Worm (Caenorhabditis elegans) whole organism, L2 larva: ENCODE measurements around the gene B0310.2.

Source experiments
- C34F6.9 ChIP-seq: fragments of 150-350 bp; optimal IDR thresholded peaks from 2 replicates; lab custom pipeline; 2014; ENCODE audit warnings: missing biosample characterization, missing genetic modification characterization
- F13H6.1 ChIP-seq: sonication (generic microtip); optimal IDR thresholded peaks from 2 replicates; lab custom pipeline; 2016; ENCODE audit warnings: missing genetic modification characterization, missing compliant biosample characterization
- R02D3.7 ChIP-seq: fragments of 150-350 bp; optimal IDR thresholded peaks from 2 replicates; lab custom pipeline; 2014; ENCODE audit warnings: missing biosample characterization, missing genetic modification characterization
- Y55F3AM.14 ChIP-seq: fragments of 200-800 bp; sonication (Bioruptor generic); optimal IDR thresholded peaks from 2 replicates; lab custom pipeline; 2018; ENCODE audit warnings: mild to moderate bottlenecking, missing genetic modification characterization, missing compliant biosample characterization
- ama-1 ChIP-seq: fragments of 150-350 bp; optimal IDR thresholded peaks from 2 replicates; lab custom pipeline; 2018; ENCODE audit warnings: inconsistent platforms
- blmp-1 ChIP-seq: sonication (generic microtip); optimal IDR thresholded peaks from 2 replicates; lab custom pipeline; 2017; ENCODE audit warnings: missing genetic modification characterization, mild to moderate bottlenecking, missing compliant biosample characterization, antibody characterized with exemption, moderate library complexity; ENCODE audit not compliant: insufficient read depth
- crh-2 ChIP-seq: sonication (generic microtip); optimal IDR thresholded peaks from 2 replicates; lab custom pipeline; 2017; ENCODE audit warnings: missing biosample characterization, missing genetic modification characterization
- egl-27 ChIP-seq: sonication (generic microtip); optimal IDR thresholded peaks from 3 replicates; lab custom pipeline; 2017; ENCODE audit warnings: missing biosample characterization, missing genetic modification reagents, missing genetic modification characterization
- fos-1 ChIP-seq: fragments of 150-350 bp; optimal IDR thresholded peaks from 2 replicates; lab custom pipeline; 2014; ENCODE audit warnings: missing biosample characterization, missing genetic modification characterization
- gmeb-1 ChIP-seq: fragments of 150-350 bp; optimal IDR thresholded peaks from 2 replicates; lab custom pipeline; 2014; ENCODE audit warnings: missing biosample characterization, missing genetic modification characterization
- lsy-2 ChIP-seq, 2 experiments: fragments of 150-350 bp in 1 of 2; sonication (generic microtip) in 1 of 2; optimal IDR thresholded peaks; 2 replicates each; lab custom pipeline; 2014 to 2017; ENCODE audit warnings: missing biosample characterization in 2 of 2, missing genetic modification characterization in 2 of 2
- mbf-1 ChIP-seq: sonication (generic microtip); optimal IDR thresholded peaks from 2 replicates; lab custom pipeline; 2017; ENCODE audit warnings: missing biosample characterization, missing genetic modification characterization
- mdl-1 ChIP-seq, 2 experiments: fragments of 150-350 bp in 1 of 2; sonication (generic microtip) in 1 of 2; optimal IDR thresholded peaks; 2 replicates each; lab custom pipeline; 2017; ENCODE audit warnings: missing biosample characterization in 2 of 2, missing genetic modification characterization in 2 of 2
- nhr-10 ChIP-seq: sonication (generic microtip); optimal IDR thresholded peaks from 2 replicates; lab custom pipeline; 2017; ENCODE audit warnings: missing biosample characterization, missing genetic modification characterization
- nhr-11 ChIP-seq: fragments of 150-350 bp; optimal IDR thresholded peaks from 2 replicates; lab custom pipeline; 2014; ENCODE audit warnings: missing biosample characterization, missing genetic modification characterization
- nhr-12 ChIP-seq: fragments of 150-350 bp; optimal IDR thresholded peaks from 2 replicates; lab custom pipeline; 2014; ENCODE audit warnings: missing biosample characterization, missing genetic modification characterization
- nhr-129 ChIP-seq: fragments of 150-350 bp; optimal IDR thresholded peaks from 2 replicates; lab custom pipeline; 2014; ENCODE audit warnings: missing biosample characterization, missing genetic modification characterization
- nhr-23 ChIP-seq: fragments of 150-350 bp; optimal IDR thresholded peaks from 2 replicates; lab custom pipeline; 2014; ENCODE audit warnings: missing biosample characterization, missing genetic modification reagents, missing genetic modification characterization
- nhr-6 ChIP-seq: fragments of 150-350 bp; optimal IDR thresholded peaks from 2 replicates; lab custom pipeline; 2014; ENCODE audit warnings: missing biosample characterization, missing genetic modification characterization
- nhr-77 ChIP-seq: fragments of 150-350 bp; optimal IDR thresholded peaks from 2 replicates; lab custom pipeline; 2014; ENCODE audit warnings: missing biosample characterization, missing genetic modification characterization
- peb-1 ChIP-seq: fragments of 150-350 bp; optimal IDR thresholded peaks from 2 replicates; lab custom pipeline; 2014; ENCODE audit warnings: missing biosample characterization, missing genetic modification characterization
- sem-4 ChIP-seq: fragments of 150-350 bp; optimal IDR thresholded peaks from 2 replicates; lab custom pipeline; 2014; ENCODE audit warnings: missing biosample characterization, missing genetic modification reagents, missing genetic modification characterization
- skn-1 ChIP-seq: sonication (generic microtip); optimal IDR thresholded peaks from 2 replicates; lab custom pipeline; 2017; ENCODE audit warnings: missing biosample characterization, missing genetic modification characterization
- sma-3 ChIP-seq: sonication (generic microtip); optimal IDR thresholded peaks from 2 replicates; lab custom pipeline; 2016; ENCODE audit warnings: missing genetic modification reagents, missing genetic modification characterization, missing compliant biosample characterization
- sma-9 ChIP-seq, 2 experiments: fragments of 150-350 bp in 1 of 2; sonication (generic microtip) in 1 of 2; optimal IDR thresholded peaks; 2 replicates each; lab custom pipeline; 2014 to 2016; ENCODE audit warnings: missing genetic modification characterization in 2 of 2, mild to moderate bottlenecking in 1 of 2, missing biosample characterization in 1 of 2, missing compliant biosample characterization in 1 of 2, missing genetic modification reagents in 1 of 2, moderate library complexity in 1 of 2
- snpc-4 ChIP-seq: fragments of 150-350 bp; optimal IDR thresholded peaks from 2 replicates; lab custom pipeline; 2014; ENCODE audit warnings: missing biosample characterization, missing genetic modification characterization
- unc-39 ChIP-seq: fragments of 150-350 bp; optimal IDR thresholded peaks from 2 replicates; lab custom pipeline; 2014; ENCODE audit warnings: missing biosample characterization, missing genetic modification characterization
- unc-62 ChIP-seq: fragments of 150-350 bp; optimal IDR thresholded peaks from 2 replicates; lab custom pipeline; 2014; ENCODE audit warnings: missing biosample characterization, missing genetic modification reagents, missing genetic modification characterization

The B0310.2 gene

DNA sequence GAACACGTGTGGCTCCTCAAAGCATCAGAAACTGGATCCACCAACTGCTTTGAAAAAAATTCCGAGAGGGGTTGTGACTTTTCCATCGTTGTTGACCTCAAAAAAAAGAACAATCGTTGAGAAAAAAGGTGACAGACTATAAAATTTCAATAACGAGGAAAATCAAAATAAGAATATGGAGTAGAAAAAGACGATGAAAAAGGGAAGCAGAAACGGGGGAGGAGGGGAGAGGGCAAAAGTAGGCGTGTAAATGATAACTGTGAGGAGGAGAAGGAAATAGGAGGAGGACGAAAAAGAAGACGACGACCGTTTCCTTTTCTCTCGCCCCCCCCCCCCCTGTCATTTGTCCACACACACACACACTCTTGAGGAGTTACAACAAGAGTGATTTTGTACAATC is at the start of gene B0310.2:
TSS of gene B0310.2 (minus strand) at position 101 of the 400 bp plus-strand sequence.
- TF ChIP-seq mbf-1 (no peak), C34F6.9 (tag; lab: Kevin White, UChicago) (no peak), crh-2 (no peak), unc-62 (GFP tag; lab: Kevin White, UChicago) (no peak), unc-39 (tag; lab: Kevin White, UChicago) (no peak), sma-3 (GFP tag; lab: Kevin White, UChicago) (no peak), egl-27 (tag; lab: Kevin White, UChicago) (no peak), nhr-6 (tag; lab: Kevin White, UChicago) (no peak)

- TF ChIP-seq sem-4 (tag; lab: Kevin White, UChicago): no peak
- TF ChIP-seq fos-1 (tag; lab: Kevin White, UChicago): peak; percentile 64
These were observed 48.5 kb upstream of the B0310.2 start for ce11 chrX:555043-555791.

ce11 chrX:553875-554274 is 47.1 kb upstream of the B0310.2 start, which contains the start of gene F57C12.6:
TSS of gene F57C12.6 (minus strand) at chrX:553975.
- TF ChIP-seq nhr-77 (tag; lab: Kevin White, UChicago) (no peak), nhr-23 (tag; lab: Kevin White, UChicago) (no peak), sem-4 (tag; lab: Kevin White, UChicago) (no peak), Y55F3AM.14 (no peak), nhr-10 (no peak), mbf-1 (no peak), sma-3 (GFP tag; lab: Kevin White, UChicago) (no peak), unc-39 (tag; lab: Kevin White, UChicago) (no peak), ama-1 (lab: Kevin White, UChicago) (no peak), mdl-1 (tag; optimal IDR thresholded peaks at IDR 0.05; lab: Kevin White, UChicago) (no peak), C34F6.9 (tag; lab: Kevin White, UChicago) (no peak), blmp-1 (tag; lab: Kevin White, UChicago) (no peak), lsy-2 (tag; optimal IDR thresholded peaks at IDR 0.05; lab: Kevin White, UChicago) (no peak), gmeb-1 (tag; lab: Kevin White, UChicago) (no peak), peb-1 (no peak), crh-2 (no peak)

DNA sequence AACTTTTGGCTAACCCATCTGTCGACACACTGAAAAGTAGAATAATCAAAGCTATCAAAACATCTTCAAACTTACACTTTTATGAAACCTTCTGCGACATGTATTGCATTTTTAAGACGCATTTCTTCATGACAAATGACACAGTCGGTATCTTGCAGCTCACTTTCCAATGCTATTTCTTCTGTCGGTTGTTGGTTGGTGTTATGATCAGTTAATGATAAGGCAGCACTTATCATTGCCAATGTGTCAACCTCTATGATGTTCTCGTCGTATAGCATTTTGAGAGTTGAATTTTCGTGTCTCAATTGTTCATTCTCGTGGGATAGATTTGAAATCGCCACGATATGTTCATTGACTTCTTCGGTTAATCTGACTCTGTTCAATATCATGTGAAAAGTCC is 46.7 kb upstream of the B0310.2 start:
- TF ChIP-seq egl-27 (tag; lab: Kevin White, UChicago) (no peak), fos-1 (tag; lab: Kevin White, UChicago) (peak; percentile 97), R02D3.7 (tag; lab: Kevin White, UChicago) (no peak), skn-1 (tag; lab: Kevin White, UChicago) (no peak), nhr-77 (tag; lab: Kevin White, UChicago) (no peak), sma-9 (GFP tag; optimal IDR thresholded peaks at IDR 0.05; lab: Kevin White, UChicago) (peak; percentile 5), sma-9 (tag; optimal IDR thresholded peaks at IDR 0.05; lab: Kevin White, UChicago) (no peak), nhr-12 (tag; lab: Kevin White, UChicago) (no peak), snpc-4 (no peak), F13H6.1 (tag; lab: Kevin White, UChicago) (no peak)

DNA sequence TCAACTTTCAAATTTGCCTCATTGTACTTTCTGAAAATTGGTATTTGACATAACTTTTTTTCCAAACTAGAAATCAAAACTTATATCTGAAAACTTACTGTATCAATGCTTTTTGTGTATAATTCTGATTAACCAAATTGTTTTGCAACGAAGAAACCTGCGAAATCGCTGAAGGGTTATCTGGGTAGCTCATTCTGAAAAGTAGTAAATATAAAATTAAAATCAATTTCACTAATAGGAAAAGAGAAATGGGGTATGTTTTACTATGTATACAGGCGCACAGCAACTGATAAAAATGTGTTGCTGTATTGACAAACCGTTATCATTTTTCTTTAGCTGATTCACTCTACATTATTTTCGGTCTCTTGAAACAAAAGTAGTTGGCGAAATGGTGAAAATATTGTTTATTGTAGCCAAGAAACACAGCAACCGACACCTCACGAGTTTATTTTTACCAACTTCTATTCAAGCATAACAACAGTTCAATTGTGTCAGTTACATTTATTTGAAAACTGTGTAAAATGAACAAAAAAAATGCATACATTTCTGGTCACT is 44.5 kb upstream of the B0310.2 start, which contains the start of gene F57C12.2:
TSS of gene F57C12.2 (minus strand) at position 218 of the 555 bp plus-strand sequence.
- TF ChIP-seq fos-1 (tag; lab: Kevin White, UChicago) (peak; percentile 85), nhr-129 (tag; lab: Kevin White, UChicago) (no peak), snpc-4 (peak; percentile 1), nhr-11 (tag; lab: Kevin White, UChicago) (no peak)
- TF ChIP-seq, all 48 proteins: peak for 2

DNA sequence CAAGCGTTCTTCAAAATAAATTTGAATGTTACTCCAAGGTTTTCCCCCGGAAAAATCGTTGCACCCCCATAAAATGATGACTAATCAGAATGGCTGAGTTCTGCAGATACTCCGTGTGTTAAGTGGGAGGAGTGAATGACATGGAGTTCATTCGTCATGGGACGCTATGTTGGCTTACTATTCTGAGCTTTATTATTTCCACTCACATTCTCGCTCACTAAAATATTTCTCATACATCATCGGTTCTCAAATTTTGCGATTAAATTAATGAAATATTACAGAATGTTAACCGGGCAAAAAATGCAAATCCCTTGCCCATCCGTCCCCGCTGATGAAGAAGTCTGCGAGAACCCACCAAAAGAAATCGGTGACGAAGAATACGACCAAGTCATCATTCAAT is 36.1 kb upstream of the B0310.2 start, which contains the start of gene F28C10.1:
TSS of gene F28C10.1 (plus strand) at position 301 of the 400 bp plus-strand sequence.
- TF ChIP-seq gmeb-1 (tag; lab: Kevin White, UChicago): no peak
- no peak for TF ChIP-seq nhr-11 (tag; lab: Kevin White, UChicago)
- TF ChIP-seq R02D3.7 (tag; lab: Kevin White, UChicago): no peak
- no peak for TF ChIP-seq mdl-1 (tag; optimal IDR thresholded peaks at IDR 0.05; lab: Kevin White, UChicago)
- TF ChIP-seq blmp-1 (tag; lab: Kevin White, UChicago): no peak
- TF ChIP-seq, all 48 proteins: peak for 0
